Worm (Caenorhabditis elegans) whole organism, mixed stage, embryonic: ENCODE data around the gene F54C4.4.

Experiments used
- M03D4.4 ChIP-seq: sonication (generic microtip); optimal IDR thresholded peaks from 2 replicates; lab custom pipeline; 2017; ENCODE audit warnings: mild to moderate bottlenecking, missing genetic modification characterization, missing compliant biosample characterization
- bed-3 ChIP-seq: fragments of 200-800 bp; sonication (Bioruptor generic); optimal IDR thresholded peaks from 3 replicates; lab custom pipeline; 2018; ENCODE audit warnings: mild to moderate bottlenecking, missing genetic modification characterization, moderate library complexity, missing compliant biosample characterization
- blmp-1 ChIP-seq: fragments of 150-350 bp; optimal IDR thresholded peaks from 2 replicates; lab custom pipeline; 2014; ENCODE audit warnings: missing biosample characterization, missing genetic modification characterization
- ceh-39 ChIP-seq: fragments of 150-350 bp; optimal IDR thresholded peaks from 2 replicates; lab custom pipeline; 2014; ENCODE audit warnings: missing biosample characterization, missing genetic modification characterization
- ceh-43 ChIP-seq: fragments of 200-800 bp; sonication (Bioruptor generic); optimal IDR thresholded peaks from 2 replicates; lab custom pipeline; 2018; ENCODE audit warnings: mild to moderate bottlenecking, missing genetic modification characterization, moderate library complexity, missing compliant biosample characterization
- ceh-83 ChIP-seq: fragments of 200-800 bp; sonication (Bioruptor generic); optimal IDR thresholded peaks from 2 replicates; lab custom pipeline; 2018; ENCODE audit warnings: mild to moderate bottlenecking, missing genetic modification characterization, missing compliant biosample characterization
- ces-1 ChIP-seq: fragments of 150-350 bp; optimal IDR thresholded peaks from 2 replicates; lab custom pipeline; 2014; ENCODE audit warnings: missing biosample characterization, missing genetic modification reagents, missing genetic modification characterization
- cnd-1 ChIP-seq: fragments of 200-800 bp; sonication (Bioruptor generic); optimal IDR thresholded peaks from 2 replicates; lab custom pipeline; 2018; ENCODE audit warnings: mild to moderate bottlenecking, missing genetic modification characterization, missing compliant biosample characterization
- drap-1 ChIP-seq: fragments of 200-800 bp; sonication (Bioruptor generic); optimal IDR thresholded peaks from 3 replicates; lab custom pipeline; 2018; ENCODE audit warnings: mild to moderate bottlenecking, missing genetic modification characterization, missing compliant biosample characterization
- elt-1 ChIP-seq: sonication (generic microtip); optimal IDR thresholded peaks from 2 replicates; lab custom pipeline; 2017; ENCODE audit warnings: missing genetic modification characterization, mild to moderate bottlenecking, missing compliant biosample characterization, antibody characterized with exemption, moderate library complexity, borderline replicate concordance; ENCODE audit not compliant: insufficient read depth
- elt-3 ChIP-seq: fragments of 150-350 bp; optimal IDR thresholded peaks from 2 replicates; lab custom pipeline; 2014; ENCODE audit warnings: missing biosample characterization, missing genetic modification characterization
- flh-1 ChIP-seq: fragments of 200-800 bp; sonication (Bioruptor generic); optimal IDR thresholded peaks from 2 replicates; lab custom pipeline; 2018; ENCODE audit warnings: mild to moderate bottlenecking, missing genetic modification characterization, moderate library complexity, missing compliant biosample characterization
- hlh-1 ChIP-seq: fragments of 150-350 bp; optimal IDR thresholded peaks from 2 replicates; lab custom pipeline; 2014; ENCODE audit warnings: missing biosample characterization, missing genetic modification reagents, missing genetic modification characterization
- lin-13 ChIP-seq: fragments of 150-350 bp; optimal IDR thresholded peaks from 2 replicates; lab custom pipeline; 2014; ENCODE audit warnings: missing biosample characterization, missing genetic modification characterization
- lin-32 ChIP-seq: fragments of 200-800 bp; sonication (Bioruptor generic); optimal IDR thresholded peaks from 2 replicates; lab custom pipeline; 2018; ENCODE audit warnings: mild to moderate bottlenecking, missing genetic modification characterization, missing compliant biosample characterization
- mab-5 ChIP-seq: fragments of 150-350 bp; optimal IDR thresholded peaks from 2 replicates; lab custom pipeline; 2014; ENCODE audit warnings: missing biosample characterization, missing genetic modification characterization
- mep-1 ChIP-seq: fragments of 150-350 bp; optimal IDR thresholded peaks from 2 replicates; lab custom pipeline; 2017; ENCODE audit warnings: missing biosample characterization, missing genetic modification reagents, missing genetic modification characterization, inconsistent platforms
- mls-2 ChIP-seq: sonication (generic microtip); optimal IDR thresholded peaks from 2 replicates; lab custom pipeline; 2016; ENCODE audit warnings: mild to moderate bottlenecking, missing genetic modification characterization, moderate library complexity, missing compliant biosample characterization
- nhr-12 ChIP-seq: fragments of 150-350 bp; optimal IDR thresholded peaks from 2 replicates; lab custom pipeline; 2014; ENCODE audit warnings: missing biosample characterization, missing genetic modification characterization
- nhr-237 ChIP-seq: fragments of 150-350 bp; optimal IDR thresholded peaks from 2 replicates; lab custom pipeline; 2014; ENCODE audit warnings: missing biosample characterization, missing genetic modification characterization
- nhr-28 ChIP-seq: fragments of 150-350 bp; optimal IDR thresholded peaks from 2 replicates; lab custom pipeline; 2014; ENCODE audit warnings: missing biosample characterization, missing genetic modification characterization
- pha-4 ChIP-seq: fragments of 150-350 bp; optimal IDR thresholded peaks from 2 replicates; lab custom pipeline; 2018; ENCODE audit warnings: missing biosample characterization, missing genetic modification reagents, missing genetic modification characterization
- sem-2 ChIP-seq: fragments of 200-800 bp; sonication (Bioruptor generic); optimal IDR thresholded peaks from 2 replicates; lab custom pipeline; 2018; ENCODE audit warnings: mild to moderate bottlenecking, missing genetic modification characterization, missing compliant biosample characterization
- snpc-4 ChIP-seq: fragments of 150-350 bp; optimal IDR thresholded peaks from 2 replicates; lab custom pipeline; 2014; ENCODE audit warnings: missing biosample characterization, missing genetic modification characterization
- sptf-1 ChIP-seq: sonication (generic microtip); optimal IDR thresholded peaks from 2 replicates; lab custom pipeline; 2017; ENCODE audit warnings: mild to moderate bottlenecking, missing genetic modification characterization, moderate library complexity, missing compliant biosample characterization
- unc-120 ChIP-seq: sonication (generic microtip); optimal IDR thresholded peaks from 2 replicates; lab custom pipeline; 2017; ENCODE audit warnings: missing genetic modification characterization, missing compliant biosample characterization; ENCODE audit not compliant: poor library complexity, severe bottlenecking
- unc-39 ChIP-seq: fragments of 150-350 bp; optimal IDR thresholded peaks from 2 replicates; lab custom pipeline; 2014; ENCODE audit warnings: missing biosample characterization, missing genetic modification characterization
- unc-62 ChIP-seq: fragments of 150-350 bp; optimal IDR thresholded peaks from 2 replicates; lab custom pipeline; 2014; ENCODE audit warnings: missing biosample characterization, missing genetic modification reagents, missing genetic modification characterization
- zip-8 ChIP-seq: fragments of 150-350 bp; optimal IDR thresholded peaks from 2 replicates; lab custom pipeline; 2014; ENCODE audit warnings: missing biosample characterization, missing genetic modification characterization
- ztf-11 ChIP-seq: fragments of 150-350 bp; optimal IDR thresholded peaks from 2 replicates; lab custom pipeline; 2014; ENCODE audit warnings: missing biosample characterization, missing genetic modification characterization

Gene F54C4.4

ce11 chrIII:72078-72477 is 15.1 kb downstream of the F54C4.4 start:
- TF ChIP-seq nhr-237, result no peak
- no peak for TF ChIP-seq ceh-39

- TF ChIP-seq sptf-1 (tag; lab: Kevin White, UChicago) (no peak), mls-2 (no peak), snpc-4 (no peak), blmp-1 (tag; lab: Kevin White, UChicago) (no peak), ceh-43 (no peak), flh-1 (GFP tag; lab: Kevin White, UChicago) (no peak), sem-2 (GFP tag; lab: Kevin White, UChicago) (no peak), elt-3 (tag; lab: Kevin White, UChicago) (no peak), ceh-83 (no peak), mab-5 (tag; lab: Kevin White, UChicago) (no peak), lin-13 (tag; lab: Kevin White, UChicago) (no peak), bed-3 (no peak), ztf-11 (tag; lab: Kevin White, UChicago) (no peak), M03D4.4 (tag; lab: Kevin White, UChicago) (no peak), pha-4 (no peak)
These were observed 17.5 kb downstream of the F54C4.4 start, which contains the start of gene spt-4 for ce11 chrIII:69652-70051. TSS of gene spt-4 (minus strand) at chrIII:69752.

- TF ChIP-seq unc-120 (tag; lab: Kevin White, UChicago) (peak; percentile 75), nhr-28 (tag; lab: Kevin White, UChicago) (no peak), ces-1 (GFP tag; lab: Kevin White, UChicago) (peak; percentile 6), mab-5 (tag; lab: Kevin White, UChicago) (no peak), elt-1 (tag; lab: Kevin White, UChicago) (no peak), bed-3 (no peak), sem-2 (GFP tag; lab: Kevin White, UChicago) (no peak), unc-62 (GFP tag; lab: Kevin White, UChicago) (peak; percentile 46), sptf-1 (tag; lab: Kevin White, UChicago) (peak; percentile 53), lin-32 (GFP tag; lab: Kevin White, UChicago) (no peak), mep-1 (no peak), flh-1 (GFP tag; lab: Kevin White, UChicago) (no peak), hlh-1 (peak; percentile 67), ztf-11 (tag; lab: Kevin White, UChicago) (no peak)
- TF ChIP-seq, all 35 proteins: peak for 5
These were observed 20.2 kb downstream of the F54C4.4 start for ce11 chrIII:67025-67424.

ce11 chrIII:66160-66559 is 21.0 kb downstream of the F54C4.4 start, which contains the start of gene pck-1:
TSS of gene pck-1 (minus strand) at chrIII:66260.
- TF ChIP-seq mls-2 (no peak), drap-1 (GFP tag; lab: Kevin White, UChicago) (no peak), lin-32 (GFP tag; lab: Kevin White, UChicago) (no peak), ces-1 (GFP tag; lab: Kevin White, UChicago) (no peak)

- TF ChIP-seq hlh-1, result peak; percentile 15
- TF ChIP-seq unc-120 (tag; lab: Kevin White, UChicago), result peak; percentile 15
- TF ChIP-seq unc-62 (GFP tag; lab: Kevin White, UChicago), result peak; percentile 72
- no peak for TF ChIP-seq cnd-1 (tag; lab: Kevin White, UChicago)
- TF ChIP-seq, all 35 proteins: peak for 3
These were observed 21.6 kb downstream of the F54C4.4 start for ce11 chrIII:65626-65937.

ce11 chrIII:64747-65625 is 22.2 kb downstream of the F54C4.4 start:
- TF ChIP-seq unc-39 (tag; lab: Kevin White, UChicago) (no peak), zip-8 (tag; lab: Kevin White, UChicago) (no peak), nhr-12 (tag; lab: Kevin White, UChicago) (no peak), unc-120 (tag; lab: Kevin White, UChicago) (no peak), lin-13 (tag; lab: Kevin White, UChicago) (no peak), nhr-28 (tag; lab: Kevin White, UChicago) (no peak), ces-1 (GFP tag; lab: Kevin White, UChicago) (no peak), snpc-4 (no peak), unc-62 (GFP tag; lab: Kevin White, UChicago) (no peak), mab-5 (tag; lab: Kevin White, UChicago) (no peak), hlh-1 (no peak)
- TF ChIP-seq, all 35 proteins: peak for 0
